Fruit fly (Drosophila melanogaster) whole organism, wandering third instar larva: ENCODE results near the gene Rbm13.

ENCODE experiments used
- Abd-B ChIP-seq: fragments of >200 bp; optimal IDR thresholded peaks from 2 replicates; lab custom pipeline; 2017; ENCODE audit warnings: missing biosample characterization, missing genetic modification characterization
- CG32264 ChIP-seq: fragments of 200-800 bp; sonication (Bioruptor generic); optimal IDR thresholded peaks from 2 replicates; lab custom pipeline; 2016; ENCODE audit warnings: missing biosample characterization, missing genetic modification characterization
- CG9705 ChIP-seq: fragments of 200-800 bp; sonication (Bioruptor generic); optimal IDR thresholded peaks from 2 replicates; lab custom pipeline; 2018; ENCODE audit warnings: missing biosample characterization, mild to moderate bottlenecking, missing genetic modification characterization
- CrebA ChIP-seq: fragments of 200-800 bp; sonication (Bioruptor generic); optimal IDR thresholded peaks from 2 replicates; lab custom pipeline; 2016; ENCODE audit warnings: missing biosample characterization, mild to moderate bottlenecking, missing genetic modification characterization, borderline replicate concordance
- Dfd ChIP-seq: fragments of >200 bp; optimal IDR thresholded peaks from 2 replicates; lab custom pipeline; 2017; ENCODE audit warnings: missing biosample characterization, missing genetic modification characterization
- Dif ChIP-seq: fragments of 200-275, 200-300 bp; sonication (Bioruptor generic); optimal IDR thresholded peaks from 2 replicates; lab custom pipeline; 2018; ENCODE audit warnings: missing biosample characterization, missing genetic modification characterization; ENCODE audit not compliant: partially characterized antibody
- GATAd ChIP-seq: sonication (Bioruptor generic); optimal IDR thresholded peaks from 2 replicates; lab custom pipeline; 2016; ENCODE audit warnings: missing biosample characterization, missing genetic modification characterization
- HLH106 ChIP-seq: fragments of 200-800 bp; optimal IDR thresholded peaks from 3 replicates; lab custom pipeline; 2019; ENCODE audit warnings: missing biosample characterization, mild to moderate bottlenecking, missing genetic modification characterization, moderate library complexity
- Hnf4 ChIP-seq: fragments of 200-800 bp; sonication (Bioruptor generic); optimal IDR thresholded peaks from 2 replicates; lab custom pipeline; 2016; ENCODE audit warnings: missing biosample characterization, mild to moderate bottlenecking, missing genetic modification characterization
- Hr78 ChIP-seq: fragments of >200 bp; optimal IDR thresholded peaks from 2 replicates; lab custom pipeline; 2017; ENCODE audit warnings: missing biosample characterization, missing genetic modification characterization
- Hr83 ChIP-seq: fragments of 200-300 bp; sonication (Bioruptor generic); optimal IDR thresholded peaks from 2 replicates; lab custom pipeline; 2016; ENCODE audit warnings: missing biosample characterization, mild to moderate bottlenecking, missing genetic modification characterization, moderate library complexity; ENCODE audit not compliant: poor library complexity, severe bottlenecking
- Jra ChIP-seq: sonication (Bioruptor generic); optimal IDR thresholded peaks from 2 replicates; lab custom pipeline; 2016; ENCODE audit warnings: missing biosample characterization, missing genetic modification characterization
- Mio ChIP-seq: sonication (Bioruptor generic); optimal IDR thresholded peaks from 2 replicates; lab custom pipeline; 2016; ENCODE audit warnings: missing biosample characterization, missing genetic modification characterization
- Myc ChIP-seq: fragments of >200 bp; optimal IDR thresholded peaks from 2 replicates; lab custom pipeline; 2017
- N ChIP-seq: fragments of >200 bp; optimal IDR thresholded peaks from 2 replicates; lab custom pipeline; 2018; ENCODE audit warnings: missing biosample characterization, missing external identifiers, missing genetic modification characterization
- OdsH ChIP-seq: fragments of 200-800 bp; sonication (Bioruptor generic); optimal IDR thresholded peaks from 2 replicates; lab custom pipeline; 2016; ENCODE audit warnings: missing biosample characterization, mild to moderate bottlenecking, missing genetic modification characterization
- Rel ChIP-seq, 2 experiments: fragments of 200-800 bp; sonication (Bioruptor generic) in 1 of 2; optimal IDR thresholded peaks; 2 replicates in 1 of 2; 3 replicates in 1 of 2; lab custom pipeline; 2016 to 2019; ENCODE audit warnings: mild to moderate bottlenecking in 2 of 2, missing biosample characterization in 2 of 2, missing genetic modification characterization in 2 of 2, moderate library complexity in 1 of 2
- Sp1 ChIP-seq: fragments of 200-800 bp; sonication (Bioruptor generic); optimal IDR thresholded peaks from 3 replicates; lab custom pipeline; 2019; ENCODE audit warnings: missing biosample characterization, mild to moderate bottlenecking, missing genetic modification characterization, moderate library complexity
- Vsx2 ChIP-seq: fragments of 200-300, 225-300 bp; sonication (Bioruptor generic); optimal IDR thresholded peaks from 2 replicates; lab custom pipeline; 2018; ENCODE audit warnings: missing biosample characterization, missing genetic modification characterization; ENCODE audit not compliant: partially characterized antibody
- br ChIP-seq: fragments of 200-800 bp; sonication (Bioruptor generic); optimal IDR thresholded peaks from 2 replicates; lab custom pipeline; 2016; ENCODE audit warnings: missing biosample characterization, missing genetic modification characterization
- brk ChIP-seq: fragments of 200-800 bp; sonication (Bioruptor generic); optimal IDR thresholded peaks from 2 replicates; lab custom pipeline; 2016; ENCODE audit warnings: missing biosample characterization, mild to moderate bottlenecking, missing genetic modification characterization
- dl ChIP-seq, 2 experiments: fragments of 175-275, 200-275 bp in 1 of 2; fragments of 200-275 bp in 1 of 2; sonication (Bioruptor generic); optimal IDR thresholded peaks; lab custom pipeline; 2018; ENCODE audit warnings: mild to moderate bottlenecking in 2 of 2, missing biosample characterization in 2 of 2, missing genetic modification characterization in 2 of 2, moderate library complexity in 2 of 2; ENCODE audit not compliant: partially characterized antibody in 2 of 2, insufficient read depth in 1 of 2
- dmrt93B ChIP-seq: fragments of 200-800 bp; sonication (Bioruptor generic); optimal IDR thresholded peaks from 2 replicates; lab custom pipeline; 2018; ENCODE audit warnings: missing biosample characterization, mild to moderate bottlenecking, missing genetic modification characterization
- dsf ChIP-seq: sonication (Bioruptor generic); optimal IDR thresholded peaks from 2 replicates; lab custom pipeline; 2016; ENCODE audit warnings: missing biosample characterization, missing genetic modification characterization, borderline replicate concordance
- ey ChIP-seq: fragments of 200-800 bp; sonication (Bioruptor generic); optimal IDR thresholded peaks from 2 replicates; lab custom pipeline; 2016; ENCODE audit warnings: missing biosample characterization, missing genetic modification characterization
- foxo ChIP-seq, 2 experiments: fragments of 200-800 bp; sonication (Bioruptor generic); optimal IDR thresholded peaks; 2 replicates in 1 of 2; 3 replicates in 1 of 2; lab custom pipeline; 2016 to 2017; ENCODE audit warnings: missing biosample characterization in 2 of 2, missing genetic modification characterization in 2 of 2
- fru ChIP-seq: fragments of 200-800 bp; sonication (Bioruptor generic); optimal IDR thresholded peaks from 3 replicates; lab custom pipeline; 2016; ENCODE audit warnings: missing biosample characterization, mild to moderate bottlenecking, missing genetic modification characterization
- h ChIP-seq: fragments of 200-800 bp; sonication (Bioruptor generic); optimal IDR thresholded peaks from 3 replicates; lab custom pipeline; 2016; ENCODE audit warnings: missing biosample characterization, mild to moderate bottlenecking, missing genetic modification characterization
- jim ChIP-seq: fragments of 175-275, 200-325 bp; sonication (Bioruptor generic); optimal IDR thresholded peaks from 2 replicates; lab custom pipeline; 2016; ENCODE audit warnings: missing biosample characterization, mild to moderate bottlenecking, missing genetic modification characterization
- lola ChIP-seq: fragments of >200 bp; optimal IDR thresholded peaks from 2 replicates; lab custom pipeline; 2017; ENCODE audit warnings: missing biosample characterization, missing genetic modification characterization
- pan ChIP-seq: fragments of >200 bp; optimal IDR thresholded peaks from 2 replicates; lab custom pipeline; 2017
- psq ChIP-seq: fragments of 200-800 bp; sonication (Bioruptor generic); optimal IDR thresholded peaks from 3 replicates; lab custom pipeline; 2017; ENCODE audit warnings: missing biosample characterization, mild to moderate bottlenecking, missing genetic modification characterization, moderate library complexity
- rgr ChIP-seq: fragments of 200-800 bp; sonication (Bioruptor generic); optimal IDR thresholded peaks from 3 replicates; lab custom pipeline; 2016; ENCODE audit warnings: missing biosample characterization, mild to moderate bottlenecking, missing genetic modification characterization
- sage ChIP-seq: fragments of 200-800 bp; sonication (Bioruptor generic); optimal IDR thresholded peaks from 2 replicates; lab custom pipeline; 2016; ENCODE audit warnings: missing biosample characterization, mild to moderate bottlenecking, missing genetic modification characterization
- sv ChIP-seq: fragments of 200-800 bp; sonication (Bioruptor generic); optimal IDR thresholded peaks from 3 replicates; lab custom pipeline; 2016; ENCODE audit warnings: missing biosample characterization, missing genetic modification characterization
- tai ChIP-seq: sonication (Bioruptor generic); optimal IDR thresholded peaks from 2 replicates; lab custom pipeline; 2016; ENCODE audit warnings: missing biosample characterization, missing genetic modification characterization
- usp ChIP-seq: fragments of >200 bp; optimal IDR thresholded peaks from 2 replicates; lab custom pipeline; 2017; ENCODE audit warnings: missing biosample characterization, missing genetic modification characterization
- woc ChIP-seq: sonication (Bioruptor generic); optimal IDR thresholded peaks from 2 replicates; lab custom pipeline; 2016; ENCODE audit warnings: missing biosample characterization, mild to moderate bottlenecking, missing genetic modification characterization

Gene Rbm13

dm6 chrX:8896845-8897775 lies 4.4 kb upstream of the Rbm13 start:
- no peak for TF ChIP-seq GATAd (GFP tag; lab: Kevin White, UChicago)
- TF ChIP-seq Dif (GFP tag; lab: Kevin White, UChicago): no peak
- no peak for TF ChIP-seq h (GFP tag; lab: Kevin White, UChicago)
- TF ChIP-seq Dfd (GFP tag; lab: Kevin White, UChicago): no peak
- no peak for TF ChIP-seq br (GFP tag; lab: Kevin White, UChicago)
- TF ChIP-seq ey (GFP tag; lab: Kevin White, UChicago): no peak
- no peak for TF ChIP-seq sv
- TF ChIP-seq CG32264 (GFP tag; lab: Kevin White, UChicago): no peak
- no peak for TF ChIP-seq Vsx2 (GFP tag; lab: Kevin White, UChicago)
- TF ChIP-seq rgr (GFP tag; lab: Kevin White, UChicago): peak; percentile 8
- TF ChIP-seq jim (GFP tag; lab: Kevin White, UChicago): no peak
- peak; percentile 16 for TF ChIP-seq Jra (GFP tag; lab: Kevin White, UChicago)
- TF ChIP-seq Hnf4: no peak
- TF ChIP-seq woc: no peak
- no peak for TF ChIP-seq sage (GFP tag; lab: Kevin White, UChicago)
- TF ChIP-seq CrebA (GFP tag; lab: Kevin White, UChicago): no peak
- TF ChIP-seq dmrt93B (GFP tag; lab: Kevin White, UChicago): no peak
- no peak for TF ChIP-seq tai (GFP tag; lab: Kevin White, UChicago)
- peak; percentile 7 for TF ChIP-seq fru (GFP tag; lab: Kevin White, UChicago)
- TF ChIP-seq lola: no peak
- TF ChIP-seq Rel (GFP tag; optimal IDR thresholded peaks at IDR 0.05; lab: Kevin White, UChicago): no peak
- no peak for TF ChIP-seq Rel (tag; optimal IDR thresholded peaks at IDR 0.05; lab: Kevin White, UChicago)
- TF ChIP-seq Myc (lab: Kevin White, UChicago): no peak
- TF ChIP-seq HLH106: peak; percentile 47
- no peak for TF ChIP-seq dsf (GFP tag; lab: Kevin White, UChicago)
- TF ChIP-seq Abd-B: no peak
- TF ChIP-seq Hr83 (GFP tag; lab: Kevin White, UChicago): no peak
- TF ChIP-seq dl (GFP tag; optimal IDR thresholded peaks at IDR 0.05; lab: Kevin White, UChicago; ENCODE audit: insufficient read depth in 1 of 2, partially characterized antibody in 2 of 2): no peak
- no peak for TF ChIP-seq CG9705 (GFP tag; lab: Kevin White, UChicago)
- no peak for TF ChIP-seq brk (GFP tag; lab: Kevin White, UChicago)
- TF ChIP-seq pan (lab: Kevin White, UChicago): no peak
- no peak for TF ChIP-seq Mio (GFP tag; lab: Kevin White, UChicago)
- no peak for TF ChIP-seq N (GFP tag; lab: Kevin White, UChicago)
- no peak for TF ChIP-seq usp (GFP tag; lab: Kevin White, UChicago)
- TF ChIP-seq, all 38 proteins: peak for 4

DNA sequence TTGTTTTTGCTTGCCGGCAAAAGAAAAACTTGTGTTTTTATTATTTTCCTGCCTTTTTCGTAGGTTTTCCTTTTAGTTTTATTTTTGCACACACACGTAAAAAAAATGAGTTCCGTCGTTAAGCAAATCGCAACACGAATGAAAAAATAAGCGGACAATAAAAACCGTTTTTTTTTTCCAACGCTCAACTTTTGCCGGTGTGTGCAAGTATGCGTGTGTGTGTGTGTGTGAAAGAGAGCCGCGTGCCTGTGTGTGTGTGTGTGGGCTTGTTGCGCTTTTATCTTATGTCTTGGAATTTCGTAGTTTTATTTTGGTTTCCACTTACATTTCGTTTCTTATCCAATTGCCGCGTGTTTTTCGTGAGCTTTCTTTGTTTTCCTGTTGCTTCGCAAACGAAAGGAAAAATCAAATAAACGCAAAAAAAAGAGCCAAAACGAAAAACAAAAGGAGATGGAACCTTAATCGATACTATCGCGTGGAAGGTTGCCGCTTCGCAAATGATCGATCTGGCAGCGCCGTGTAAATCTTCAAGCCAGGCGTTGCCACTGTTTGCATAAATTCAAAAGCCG lies 3.6 kb upstream of the Rbm13 start, which contains the start of gene Moe:
Gene Moe (minus strand): TSS at position 474 of the 569 bp plus-strand sequence.
- no peak for TF ChIP-seq CG9705 (GFP tag; lab: Kevin White, UChicago)
- TF ChIP-seq N (GFP tag; lab: Kevin White, UChicago): no peak
- no peak for TF ChIP-seq Vsx2 (GFP tag; lab: Kevin White, UChicago)
- TF ChIP-seq brk (GFP tag; lab: Kevin White, UChicago): no peak
- TF ChIP-seq h (GFP tag; lab: Kevin White, UChicago): peak; percentile 65
- TF ChIP-seq Dif (GFP tag; lab: Kevin White, UChicago): no peak
- TF ChIP-seq Mio (GFP tag; lab: Kevin White, UChicago): no peak
- TF ChIP-seq sv: peak; percentile 40
- peak; percentile 41 to 77 for TF ChIP-seq foxo (GFP tag; optimal IDR thresholded peaks at IDR 0.05; lab: Kevin White, UChicago)
- TF ChIP-seq CG32264 (GFP tag; lab: Kevin White, UChicago): no peak
- TF ChIP-seq sage (GFP tag; lab: Kevin White, UChicago): no peak
- no peak for TF ChIP-seq dl (GFP tag; optimal IDR thresholded peaks at IDR 0.05; lab: Kevin White, UChicago; ENCODE audit: insufficient read depth in 1 of 2, partially characterized antibody in 2 of 2)
- no peak for TF ChIP-seq lola
- peak; percentile 32 for TF ChIP-seq br (GFP tag; lab: Kevin White, UChicago)
- no peak for TF ChIP-seq woc
- peak; percentile 31 for TF ChIP-seq Sp1
- no peak for TF ChIP-seq Jra (GFP tag; lab: Kevin White, UChicago)
- peak; percentile 48 for TF ChIP-seq fru (GFP tag; lab: Kevin White, UChicago)
- peak; percentile 72 for TF ChIP-seq jim (GFP tag; lab: Kevin White, UChicago)
- TF ChIP-seq HLH106: peak; percentile 50
- TF ChIP-seq GATAd (GFP tag; lab: Kevin White, UChicago): peak; percentile 69
- no peak for TF ChIP-seq Hr78 (GFP tag; lab: Kevin White, UChicago)
- no peak for TF ChIP-seq Abd-B
- peak; percentile 51 for TF ChIP-seq ey (GFP tag; lab: Kevin White, UChicago)
- TF ChIP-seq Rel (GFP tag; optimal IDR thresholded peaks at IDR 0.05; lab: Kevin White, UChicago): peak; percentile 15
- TF ChIP-seq Rel (tag; optimal IDR thresholded peaks at IDR 0.05; lab: Kevin White, UChicago): peak; percentile 40
- peak; percentile 87 for TF ChIP-seq psq (GFP tag; lab: Kevin White, UChicago)
- no peak for TF ChIP-seq dmrt93B (GFP tag; lab: Kevin White, UChicago)
- no peak for TF ChIP-seq OdsH (GFP tag; lab: Kevin White, UChicago)
- TF ChIP-seq Hnf4: peak; percentile 76
- TF ChIP-seq usp (GFP tag; lab: Kevin White, UChicago): no peak
- TF ChIP-seq rgr (GFP tag; lab: Kevin White, UChicago): peak; percentile 68
- TF ChIP-seq dsf (GFP tag; lab: Kevin White, UChicago): peak; percentile 0
- TF ChIP-seq Hr83 (GFP tag; lab: Kevin White, UChicago): peak; percentile 90
- no peak for TF ChIP-seq CrebA (GFP tag; lab: Kevin White, UChicago)
- peak; percentile 66 for TF ChIP-seq Dfd (GFP tag; lab: Kevin White, UChicago)
- TF ChIP-seq tai (GFP tag; lab: Kevin White, UChicago): peak; percentile 42
- no peak for TF ChIP-seq pan (lab: Kevin White, UChicago)
- TF ChIP-seq Myc (lab: Kevin White, UChicago): no peak
